Worm (Caenorhabditis elegans) whole organism, early embryonic: ENCODE results near the gene M03E7.2.

Experiments
- F13C5.2 ChIP-seq: sonication (generic microtip); optimal IDR thresholded peaks from 2 replicates; lab custom pipeline; 2017; ENCODE audit warnings: mild to moderate bottlenecking, missing genetic modification characterization, inconsistent platforms, missing compliant biosample characterization
- ama-1 ChIP-seq: fragments of 150-350 bp; optimal IDR thresholded peaks from 2 replicates; lab custom pipeline; 2014
- hmg-4 ChIP-seq: fragments of 200-800 bp; sonication (Bioruptor generic); optimal IDR thresholded peaks from 2 replicates; lab custom pipeline; 2018; ENCODE audit warnings: mild to moderate bottlenecking, missing genetic modification characterization, missing compliant biosample characterization

- no peak for TF ChIP-seq hmg-4 (GFP tag; lab: Kevin White, UChicago)
- no peak for TF ChIP-seq ama-1 (lab: Kevin White, UChicago)
- TF ChIP-seq F13C5.2 (tag; lab: Kevin White, UChicago) = peak; percentile 24
These were observed 33.1 kb upstream of the M03E7.2 start, which contains the start of gene pas-6 for ce11 chrV:5584293-5584776.
